Fruit fly (Drosophila melanogaster) whole organism, wandering third instar larva: ENCODE results near the gene CG43938.

Source experiments
- Abd-B ChIP-seq: fragments of >200 bp; optimal IDR thresholded peaks from 2 replicates; lab custom pipeline; 2017; ENCODE audit warnings: missing biosample characterization, missing genetic modification characterization
- GATAd ChIP-seq: sonication (Bioruptor generic); optimal IDR thresholded peaks from 2 replicates; lab custom pipeline; 2016; ENCODE audit warnings: missing biosample characterization, missing genetic modification characterization
- HLH106 ChIP-seq: fragments of 200-800 bp; optimal IDR thresholded peaks from 3 replicates; lab custom pipeline; 2019; ENCODE audit warnings: missing biosample characterization, mild to moderate bottlenecking, missing genetic modification characterization, moderate library complexity
- Hnf4 ChIP-seq: fragments of 200-800 bp; sonication (Bioruptor generic); optimal IDR thresholded peaks from 2 replicates; lab custom pipeline; 2016; ENCODE audit warnings: missing biosample characterization, mild to moderate bottlenecking, missing genetic modification characterization
- Hr83 ChIP-seq: fragments of 200-300 bp; sonication (Bioruptor generic); optimal IDR thresholded peaks from 2 replicates; lab custom pipeline; 2016; ENCODE audit warnings: missing biosample characterization, mild to moderate bottlenecking, missing genetic modification characterization, moderate library complexity; ENCODE audit not compliant: poor library complexity, severe bottlenecking
- Mio ChIP-seq: sonication (Bioruptor generic); optimal IDR thresholded peaks from 2 replicates; lab custom pipeline; 2016; ENCODE audit warnings: missing biosample characterization, missing genetic modification characterization
- N ChIP-seq: fragments of >200 bp; optimal IDR thresholded peaks from 2 replicates; lab custom pipeline; 2018; ENCODE audit warnings: missing biosample characterization, missing external identifiers, missing genetic modification characterization
- Sp1 ChIP-seq: fragments of 200-800 bp; sonication (Bioruptor generic); optimal IDR thresholded peaks from 3 replicates; lab custom pipeline; 2019; ENCODE audit warnings: missing biosample characterization, mild to moderate bottlenecking, missing genetic modification characterization, moderate library complexity
- br ChIP-seq: fragments of 200-800 bp; sonication (Bioruptor generic); optimal IDR thresholded peaks from 2 replicates; lab custom pipeline; 2016; ENCODE audit warnings: missing biosample characterization, missing genetic modification characterization
- fru ChIP-seq: fragments of 200-800 bp; sonication (Bioruptor generic); optimal IDR thresholded peaks from 3 replicates; lab custom pipeline; 2016; ENCODE audit warnings: missing biosample characterization, mild to moderate bottlenecking, missing genetic modification characterization
- pan ChIP-seq: fragments of >200 bp; optimal IDR thresholded peaks from 2 replicates; lab custom pipeline; 2017
- psq ChIP-seq: fragments of 200-800 bp; sonication (Bioruptor generic); optimal IDR thresholded peaks from 3 replicates; lab custom pipeline; 2017; ENCODE audit warnings: missing biosample characterization, mild to moderate bottlenecking, missing genetic modification characterization, moderate library complexity
- sage ChIP-seq: fragments of 200-800 bp; sonication (Bioruptor generic); optimal IDR thresholded peaks from 2 replicates; lab custom pipeline; 2016; ENCODE audit warnings: missing biosample characterization, mild to moderate bottlenecking, missing genetic modification characterization

- TF ChIP-seq psq (GFP tag; lab: Kevin White, UChicago) = no peak
- no peak for TF ChIP-seq Hr83 (GFP tag; lab: Kevin White, UChicago)
- TF ChIP-seq sage (GFP tag; lab: Kevin White, UChicago) = no peak
- no peak for TF ChIP-seq pan (lab: Kevin White, UChicago)
- no peak for TF ChIP-seq fru (GFP tag; lab: Kevin White, UChicago)
- TF ChIP-seq br = no peak
- TF ChIP-seq N = no peak
- no peak for TF ChIP-seq Abd-B
- TF ChIP-seq Hnf4 (GFP tag; lab: Kevin White, UChicago) = no peak
- TF ChIP-seq GATAd = no peak
- no peak for TF ChIP-seq HLH106 (tag; lab: Kevin White, UChicago)
- TF ChIP-seq Sp1 (GFP tag; lab: Kevin White, UChicago) = no peak
- TF ChIP-seq Mio (GFP tag; lab: Kevin White, UChicago) = no peak
These were observed 24.1 kb upstream of the CG43938 start for dm6 chr3L:21097386-21097785.
